Fruit fly (Drosophila melanogaster) Kc167 (cell line): Measurements from ENCODE around the gene vri.

Experiments used
- Myc ChIP-seq: fragments of >200 bp; optimal IDR thresholded peaks from 2 replicates; lab custom pipeline; 2017; ENCODE audit warnings: missing external identifiers
- h ChIP-seq: fragments of >200 bp; optimal IDR thresholded peaks from 3 replicates; lab custom pipeline; 2018; ENCODE audit warnings: missing external identifiers
- insv ChIP-seq: fragments of >200 bp; optimal IDR thresholded peaks from 3 replicates; lab custom pipeline; 2018; ENCODE audit warnings: missing external identifiers
- psq ChIP-seq: fragments of >200 bp; optimal IDR thresholded peaks from 2 replicates; lab custom pipeline; 2017; ENCODE audit warnings: missing external identifiers
- ttk ChIP-seq: sonication (Bioruptor generic); optimal IDR thresholded peaks from 2 replicates; lab custom pipeline; 2017; ENCODE audit warnings: missing external identifiers

DNA sequence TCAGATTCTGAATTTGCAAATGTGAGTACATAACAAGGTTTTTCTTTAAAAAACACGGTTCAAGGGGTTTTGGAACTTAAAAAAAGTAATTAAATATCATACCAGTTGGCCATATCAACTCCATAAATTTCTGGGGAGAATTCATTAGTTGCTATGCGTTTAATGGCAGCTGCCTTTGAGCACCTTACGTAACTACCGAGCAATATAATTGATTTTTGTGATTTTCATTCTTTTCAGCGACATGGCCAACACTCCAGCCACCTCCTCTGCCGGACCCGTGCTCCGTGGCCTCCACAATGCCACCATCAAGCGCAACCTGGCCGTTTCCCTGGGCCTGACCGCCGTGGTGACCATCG lies 38.5 kb downstream of the vri start:
- TF ChIP-seq h (no peak), Myc (no peak), ttk (lab: Kevin White, UChicago) (no peak), psq (lab: Kevin White, UChicago) (no peak), insv (lab: Kevin White, UChicago) (no peak)
